Fruit fly (Drosophila melanogaster) whole organism, embryonic: Measurements from ENCODE around the gene CG14625.

Experiments
- Atf-2 ChIP-seq: fragments of 200-800 bp; sonication (Bioruptor generic); optimal IDR thresholded peaks from 2 replicates; lab custom pipeline; 2016; ENCODE audit warnings: missing biosample characterization, missing genetic modification characterization
- CG10209 ChIP-seq: fragments of 200-800 bp; sonication (Bioruptor generic); optimal IDR thresholded peaks from 3 replicates; lab custom pipeline; 2017; ENCODE audit warnings: missing biosample characterization, mild to moderate bottlenecking, missing genetic modification characterization, missing genetic modification reagents
- CG10462 ChIP-seq: fragments of 200-800 bp; sonication (Bioruptor generic); optimal IDR thresholded peaks from 2 replicates; lab custom pipeline; 2016; ENCODE audit warnings: missing biosample characterization, missing genetic modification characterization
- Hey ChIP-seq: fragments of 200-800 bp; sonication (Bioruptor generic); optimal IDR thresholded peaks from 3 replicates; lab custom pipeline; 2018; ENCODE audit warnings: missing biosample characterization, mild to moderate bottlenecking, missing genetic modification characterization
- Nf-YB ChIP-seq: fragments of 200-800 bp; sonication (Bioruptor generic); optimal IDR thresholded peaks from 3 replicates; lab custom pipeline; 2019; ENCODE audit warnings: missing biosample characterization, mild to moderate bottlenecking, missing genetic modification characterization, moderate library complexity
- Usf ChIP-seq: fragments of 200-800 bp; sonication (Bioruptor generic); optimal IDR thresholded peaks from 2 replicates; lab custom pipeline; 2017; ENCODE audit warnings: missing genotype, missing biosample characterization, missing genetic modification characterization
- dysf ChIP-seq: fragments of 200-800 bp; sonication (Bioruptor generic); IDR thresholded peaks from 3 replicates; pipeline ENCODE4 v1.3.6; 2022; ENCODE audit warnings: missing biosample characterization, missing genetic modification characterization
- ems ChIP-seq: fragments of 200-800 bp; sonication (Bioruptor generic); optimal IDR thresholded peaks from 3 replicates; lab custom pipeline; 2016; ENCODE audit warnings: missing biosample characterization, missing genetic modification characterization
- luna ChIP-seq: fragments of 200-800 bp; sonication (Bioruptor generic); optimal IDR thresholded peaks from 2 replicates; lab custom pipeline; 2016; ENCODE audit warnings: missing biosample characterization, missing genetic modification characterization
- sim ChIP-seq: fragments of 200-800 bp; sonication (Bioruptor generic); IDR thresholded peaks from 2 replicates; pipeline ENCODE4 v1.3.6; 2022; ENCODE audit warnings: missing biosample characterization, missing genetic modification characterization
- tio ChIP-seq: fragments of 200-800 bp; sonication (Bioruptor generic); optimal IDR thresholded peaks from 2 replicates; lab custom pipeline; 2017; ENCODE audit warnings: missing biosample characterization, missing genetic modification characterization, inconsistent platforms

DNA sequence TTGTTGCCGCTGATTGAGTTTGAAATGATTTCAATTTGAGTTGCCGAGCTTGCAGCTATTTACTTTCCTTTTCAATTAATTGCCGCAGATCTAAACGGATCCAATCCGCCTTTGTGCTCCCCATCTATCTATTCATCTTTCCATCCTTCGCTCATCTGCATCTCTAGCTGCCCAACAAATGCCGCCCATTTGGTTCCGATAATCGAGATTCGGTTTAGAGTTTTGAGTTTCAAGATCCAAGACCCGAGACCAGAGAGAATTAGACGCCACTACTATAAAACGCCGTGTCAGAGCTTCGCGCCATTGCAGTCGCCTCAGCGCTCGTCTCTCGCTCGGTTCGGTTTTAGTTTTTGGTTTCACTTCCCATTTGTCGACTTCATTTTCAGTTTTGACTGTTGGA lies 14.9 kb upstream of the CG14625 start, which contains the start of gene CG14626:
- TF ChIP-seq Atf-2 (GFP tag; lab: Kevin White, UChicago) = no peak
- TF ChIP-seq CG10462 (GFP tag; lab: Kevin White, UChicago) = no peak
- TF ChIP-seq dysf (GFP tag; lab: Robert Waterston, UW) = no peak
- TF ChIP-seq luna (GFP tag; lab: Kevin White, UChicago) = no peak
- no peak for TF ChIP-seq Nf-YB (GFP tag; lab: Kevin White, UChicago)
- no peak for TF ChIP-seq Hey (tag; lab: Kevin White, UChicago)
- no peak for TF ChIP-seq tio (GFP tag; lab: Kevin White, UChicago)
- TF ChIP-seq Usf (GFP tag; lab: Kevin White, UChicago) = no peak
- TF ChIP-seq CG10209 (GFP tag; lab: Kevin White, UChicago) = no peak
- no peak for TF ChIP-seq ems
- no peak for TF ChIP-seq sim
